Worm (Caenorhabditis elegans): ENCODE measurements around the gene F44B9.10.

DNA sequence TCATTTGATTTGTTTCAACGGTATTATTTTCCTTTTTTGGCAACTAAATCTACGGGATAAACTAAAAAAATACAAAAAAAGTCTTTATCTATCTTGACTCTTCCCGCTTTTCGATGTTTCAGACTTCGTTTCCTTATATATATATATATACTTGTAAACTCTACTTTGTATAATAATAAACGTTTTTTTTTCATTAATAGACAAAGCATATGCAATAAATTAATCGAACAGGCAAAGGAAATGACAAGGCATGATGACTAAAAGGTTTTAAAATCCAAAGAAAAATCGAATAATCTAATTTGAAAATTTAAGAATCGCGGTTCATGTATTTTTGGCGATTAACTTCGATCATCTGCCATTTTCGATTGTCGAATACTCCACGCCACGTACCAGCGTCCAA lies 19.9 kb downstream of the F44B9.10 start:
- TF ChIP-seq egrh-3 (GFP tag; IDR thresholded peaks at IDR 0.05) = no peak
- no peak for TF ChIP-seq aptf-3 (GFP tag; IDR thresholded peaks at IDR 0.05)
- TF ChIP-seq snpc-4 (GFP tag; optimal IDR thresholded peaks at IDR 0.05) = no peak
- no peak for TF ChIP-seq snpc-4 (tag; optimal IDR thresholded peaks at IDR 0.05)
- TF ChIP-seq aptf-2 (GFP tag; conservative IDR thresholded peaks at IDR 0.05) = no peak
- TF ChIP-seq nfya-1 (tag; optimal IDR thresholded peaks at IDR 0.05; ENCODE audit: borderline replicate concordance, insufficient read depth) = no peak
- TF ChIP-seq K12H6.12 (tag; optimal IDR thresholded peaks at IDR 0.05) = no peak
- TF ChIP-seq fkh-3 (tag; optimal IDR thresholded peaks at IDR 0.05) = no peak

Data from whole organism, young adult.